Worm (Caenorhabditis elegans): ENCODE data around the gene rpl-34.

Gene rpl-34

ce11 chrIV:12287628-12288027 lies 18.8 kb downstream of the rpl-34 start, which contains the start of gene erl-1:
Gene erl-1, plus strand, starts transcription at chrIV:12287928.
- no peak for TF ChIP-seq dve-1 (tag; optimal IDR thresholded peaks at IDR 0.05)
- TF ChIP-seq elt-2 (tag; optimal IDR thresholded peaks at IDR 0.05) = no peak
- no peak for TF ChIP-seq ceh-22 (tag; optimal IDR thresholded peaks at IDR 0.05)
- TF ChIP-seq zip-5 (tag; optimal IDR thresholded peaks at IDR 0.05) = no peak
- TF ChIP-seq ttx-3 (tag; optimal IDR thresholded peaks at IDR 0.05) = no peak
- no peak for TF ChIP-seq dmd-4 (tag; optimal IDR thresholded peaks at IDR 0.05; ENCODE audit: borderline replicate concordance)
- no peak for TF ChIP-seq hlh-6 (tag; optimal IDR thresholded peaks at IDR 0.05)
- no peak for TF ChIP-seq ceh-31 (tag; optimal IDR thresholded peaks at IDR 0.05)
- TF ChIP-seq fkh-10 (GFP tag; optimal IDR thresholded peaks at IDR 0.05) = no peak
- no peak for TF ChIP-seq gmeb-2 (tag; optimal IDR thresholded peaks at IDR 0.05)

- no peak for TF ChIP-seq pat-9 (tag; optimal IDR thresholded peaks at IDR 0.05)
- TF ChIP-seq fax-1 (tag; optimal IDR thresholded peaks at IDR 0.05) = no peak
- TF ChIP-seq lim-6 (tag; optimal IDR thresholded peaks at IDR 0.05) = no peak
- no peak for TF ChIP-seq nhr-232 (tag; optimal IDR thresholded peaks at IDR 0.05)
- no peak for TF ChIP-seq sdc-2 (tag; optimal IDR thresholded peaks at IDR 0.05)
- TF ChIP-seq ets-4 (tag; optimal IDR thresholded peaks at IDR 0.05) = no peak
- TF ChIP-seq mec-3 (tag; optimal IDR thresholded peaks at IDR 0.05; ENCODE audit: borderline replicate concordance) = no peak
- TF ChIP-seq ahr-1 (tag; optimal IDR thresholded peaks at IDR 0.05) = no peak
- no peak for TF ChIP-seq F13H6.1 (tag; optimal IDR thresholded peaks at IDR 0.05)
- TF ChIP-seq ceh-34 (tag; optimal IDR thresholded peaks at IDR 0.05) = no peak
- TF ChIP-seq ceh-24 (tag; optimal IDR thresholded peaks at IDR 0.05) = no peak
- no peak for TF ChIP-seq K02D7.2 (tag; optimal IDR thresholded peaks at IDR 0.05)
Observed at ce11 chrIV:12289149-12289548, 20.4 kb downstream of the rpl-34 start, which contains the start of gene C42C1.9. Gene C42C1.9, plus strand, starts transcription at chrIV:12289449.

ce11 chrIV:12290744-12291143 lies 21.9 kb downstream of the rpl-34 start, which contains the start of gene C42C1.8:
Gene C42C1.8, plus strand, starts transcription at chrIV:12291044.
- TF ChIP-seq ceh-30 (tag; optimal IDR thresholded peaks at IDR 0.05) (no peak), ceh-14 (tag; optimal IDR thresholded peaks at IDR 0.05) (no peak), ceh-19 (GFP tag; optimal IDR thresholded peaks at IDR 0.05) (no peak), madf-2 (tag; optimal IDR thresholded peaks at IDR 0.05) (no peak), hlh-6 (tag; optimal IDR thresholded peaks at IDR 0.05) (no peak), dve-1 (tag; optimal IDR thresholded peaks at IDR 0.05) (no peak), ceh-31 (tag; optimal IDR thresholded peaks at IDR 0.05) (no peak), eyg-1 (tag; optimal IDR thresholded peaks at IDR 0.05) (no peak), syd-9 (tag; optimal IDR thresholded peaks at IDR 0.05) (no peak), ceh-18 (tag; optimal IDR thresholded peaks at IDR 0.05) (no peak), ets-4 (tag; optimal IDR thresholded peaks at IDR 0.05) (no peak)

- TF ChIP-seq che-1 (tag; optimal IDR thresholded peaks at IDR 0.05) (no peak), zip-5 (tag; optimal IDR thresholded peaks at IDR 0.05) (no peak), pros-1 (tag; optimal IDR thresholded peaks at IDR 0.05) (no peak), lin-11 (tag; optimal IDR thresholded peaks at IDR 0.05) (no peak), C38D4.7 (GFP tag; optimal IDR thresholded peaks at IDR 0.05) (no peak), pat-9 (tag; optimal IDR thresholded peaks at IDR 0.05) (no peak), ceh-18 (tag; optimal IDR thresholded peaks at IDR 0.05) (no peak), sox-4 (tag; optimal IDR thresholded peaks at IDR 0.05) (no peak)
Observed at ce11 chrIV:12301161-12301560, 32.4 kb downstream of the rpl-34 start, which contains the start of gene oac-59. Gene oac-59, minus strand, starts transcription at chrIV:12301261.

ce11 chrIV:12302885-12303284 lies 34.1 kb downstream of the rpl-34 start:
- TF ChIP-seq unc-55 (GFP tag; optimal IDR thresholded peaks at IDR 0.05) = no peak
- TF ChIP-seq ceh-48 (tag; optimal IDR thresholded peaks at IDR 0.05) = no peak

Data from whole organism, late embryonic.